Worm (Caenorhabditis elegans) whole organism, L2 larva: ENCODE data around the gene T26E4.18.

Experiments
- ZK546.5 ChIP-seq: sonication (generic microtip); optimal IDR thresholded peaks from 2 replicates; lab custom pipeline; 2017; ENCODE audit warnings: missing biosample characterization, missing genetic modification characterization
- dmd-4 ChIP-seq: sonication (generic microtip); optimal IDR thresholded peaks from 2 replicates; lab custom pipeline; 2017; ENCODE audit warnings: missing biosample characterization, missing genetic modification characterization
- egl-27 ChIP-seq: sonication (generic microtip); optimal IDR thresholded peaks from 3 replicates; lab custom pipeline; 2017; ENCODE audit warnings: missing biosample characterization, missing genetic modification reagents, missing genetic modification characterization
- fos-1 ChIP-seq: fragments of 150-350 bp; optimal IDR thresholded peaks from 2 replicates; lab custom pipeline; 2014; ENCODE audit warnings: missing biosample characterization, missing genetic modification characterization
- nhr-237 ChIP-seq: fragments of 150-350 bp; optimal IDR thresholded peaks from 2 replicates; lab custom pipeline; 2014; ENCODE audit warnings: missing biosample characterization, missing genetic modification characterization
- nhr-25 ChIP-seq: fragments of 150-350 bp; sonication (generic microtip); optimal IDR thresholded peaks from 3 replicates; lab custom pipeline; 2014; ENCODE audit warnings: missing biosample characterization, missing genetic modification characterization
- nhr-77 ChIP-seq: fragments of 150-350 bp; optimal IDR thresholded peaks from 2 replicates; lab custom pipeline; 2014; ENCODE audit warnings: missing biosample characterization, missing genetic modification characterization
- skn-1 ChIP-seq: sonication (generic microtip); optimal IDR thresholded peaks from 2 replicates; lab custom pipeline; 2017; ENCODE audit warnings: missing biosample characterization, missing genetic modification characterization
- sma-3 ChIP-seq: sonication (generic microtip); optimal IDR thresholded peaks from 2 replicates; lab custom pipeline; 2016; ENCODE audit warnings: missing genetic modification reagents, missing genetic modification characterization, missing compliant biosample characterization
- unc-55 ChIP-seq: fragments of 150-350 bp; sonication (generic microtip); optimal IDR thresholded peaks from 3 replicates; lab custom pipeline; 2014; ENCODE audit warnings: missing biosample characterization, missing genetic modification reagents, missing genetic modification characterization
- unc-62 ChIP-seq: fragments of 150-350 bp; optimal IDR thresholded peaks from 2 replicates; lab custom pipeline; 2014; ENCODE audit warnings: missing biosample characterization, missing genetic modification reagents, missing genetic modification characterization
- ztf-11 ChIP-seq: sonication (generic microtip); optimal IDR thresholded peaks from 2 replicates; lab custom pipeline; 2017; ENCODE audit warnings: missing biosample characterization, missing genetic modification characterization
- ztf-4 ChIP-seq: fragments of 150-350 bp; optimal IDR thresholded peaks from 2 replicates; lab custom pipeline; 2014; ENCODE audit warnings: missing biosample characterization, missing genetic modification characterization

ce11 chrV:15782494-15782893, 21.2 kb downstream of the T26E4.18 start, which contains the start of gene T26E4.3:
- TF ChIP-seq egl-27 (tag; lab: Kevin White, UChicago) (no peak), sma-3 (no peak), ZK546.5 (tag; lab: Kevin White, UChicago) (no peak), ztf-11 (no peak), nhr-237 (tag; lab: Kevin White, UChicago) (no peak), nhr-25 (tag; lab: Kevin White, UChicago) (no peak), dmd-4 (tag; lab: Kevin White, UChicago) (no peak), nhr-77 (no peak), skn-1 (tag; lab: Kevin White, UChicago) (no peak), fos-1 (tag; lab: Kevin White, UChicago) (no peak), unc-62 (GFP tag; lab: Kevin White, UChicago) (no peak), unc-55 (GFP tag; lab: Kevin White, UChicago) (no peak), ztf-4 (tag; lab: Kevin White, UChicago) (no peak)
